Fruit fly (Drosophila melanogaster) whole organism, prepupa: ENCODE results near the gene CG7556.

Experiments
- Blimp-1 ChIP-seq: fragments of 200-800 bp; sonication (Bioruptor generic); optimal IDR thresholded peaks from 3 replicates; lab custom pipeline; 2017; ENCODE audit warnings: missing biosample characterization, missing genetic modification characterization, mild to moderate bottlenecking, moderate library complexity, missing genetic modification reagents
- CG11294 ChIP-seq: fragments of 200-800 bp; sonication (Bioruptor generic); IDR thresholded peaks from 2 replicates; pipeline ENCODE4 v1.3.6; 2022; ENCODE audit warnings: missing biosample characterization, missing genetic modification characterization
- CG6808 ChIP-seq: fragments of 200-800 bp; sonication (Bioruptor generic); optimal IDR thresholded peaks from 3 replicates; lab custom pipeline; 2017; ENCODE audit warnings: missing biosample characterization, missing genetic modification characterization, mild to moderate bottlenecking, moderate library complexity, missing genetic modification reagents
- CG6854 ChIP-seq: fragments of 200-800 bp; sonication (Bioruptor generic); optimal IDR thresholded peaks from 2 replicates; lab custom pipeline; 2017; ENCODE audit warnings: missing biosample characterization, mild to moderate bottlenecking, missing genetic modification characterization
- CG8632 ChIP-seq: fragments of 200-800 bp; sonication (Bioruptor generic); optimal IDR thresholded peaks from 3 replicates; lab custom pipeline; 2016; ENCODE audit warnings: missing biosample characterization, missing genetic modification characterization
- Hr39 ChIP-seq: fragments of 200-800 bp; sonication (Bioruptor generic); optimal IDR thresholded peaks from 2 replicates; lab custom pipeline; 2016; ENCODE audit warnings: missing biosample characterization, missing genetic modification characterization
- acj6 ChIP-seq: fragments of 200-800 bp; sonication (Bioruptor generic); optimal IDR thresholded peaks from 3 replicates; lab custom pipeline; 2016; ENCODE audit warnings: missing biosample characterization, missing genetic modification characterization
- esn ChIP-seq: fragments of 200-800 bp; sonication (Bioruptor generic); optimal IDR thresholded peaks from 2 replicates; lab custom pipeline; 2016; ENCODE audit warnings: missing biosample characterization, mild to moderate bottlenecking, missing genetic modification characterization, moderate library complexity
- fkh ChIP-seq: fragments of 200-800 bp; sonication (Bioruptor generic); optimal IDR thresholded peaks from 3 replicates; lab custom pipeline; 2017; ENCODE audit warnings: missing biosample characterization, mild to moderate bottlenecking, missing genetic modification characterization, moderate library complexity
- lz ChIP-seq: fragments of 200-800 bp; sonication (Bioruptor generic); optimal IDR thresholded peaks from 3 replicates; lab custom pipeline; 2016; ENCODE audit warnings: missing biosample characterization, missing genetic modification characterization
- pdm3 ChIP-seq: fragments of 200-800 bp; sonication (Bioruptor generic); optimal IDR thresholded peaks from 3 replicates; lab custom pipeline; 2016; ENCODE audit warnings: missing biosample characterization, missing genetic modification characterization
- svp ChIP-seq: fragments of 200-800 bp; sonication (Bioruptor generic); peaks from one replicate; lab custom pipeline; 2016; ENCODE audit warnings: missing biosample characterization, missing genetic modification characterization
- vri ChIP-seq: fragments of 200-800 bp; sonication (Bioruptor generic); optimal IDR thresholded peaks from 3 replicates; lab custom pipeline; 2016; ENCODE audit warnings: missing biosample characterization, mild to moderate bottlenecking, missing genetic modification characterization

- TF ChIP-seq CG8632 (GFP tag; lab: Kevin White, UChicago) (no peak), esn (GFP tag; lab: Kevin White, UChicago) (no peak), CG6854 (GFP tag; lab: Kevin White, UChicago) (no peak), acj6 (GFP tag; lab: Kevin White, UChicago) (no peak), vri (GFP tag; lab: Kevin White, UChicago) (no peak), fkh (GFP tag; lab: Kevin White, UChicago) (no peak), CG6808 (GFP tag; lab: Kevin White, UChicago) (no peak), svp (peak; percentile 47), lz (GFP tag; lab: Kevin White, UChicago) (no peak), Blimp-1 (no peak), Hr39 (GFP tag; lab: Kevin White, UChicago) (no peak), CG11294 (GFP tag; lab: Robert Waterston, UW) (no peak), pdm3 (GFP tag; lab: Kevin White, UChicago) (no peak)
Observed at dm6 chrX:19220963-19221572, 41.4 kb upstream of the CG7556 start.
